Fruit fly (Drosophila melanogaster): Measurements from ENCODE around the gene CRAT.
A peak's percentile ranks its signal among the peaks of the same experiment; 100 is the strongest.

The CRAT gene

DNA sequence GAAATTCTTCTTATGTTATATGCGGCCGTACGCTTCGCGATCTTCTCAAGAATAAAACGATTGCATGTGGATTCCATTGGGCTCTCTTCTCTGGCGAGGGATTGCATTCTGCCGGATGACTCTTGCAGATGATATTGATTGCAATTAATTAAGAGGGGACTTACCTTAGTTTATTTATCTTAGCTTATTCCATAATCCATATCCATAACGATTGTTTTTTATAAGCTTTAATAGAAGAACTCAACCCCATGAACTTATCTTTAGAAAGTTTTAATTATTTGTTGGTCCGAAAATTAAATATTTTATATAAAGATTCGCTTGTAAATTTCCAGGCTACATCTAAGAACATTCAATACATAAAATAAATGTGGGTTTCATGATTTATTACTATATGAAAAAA lies at the start of gene CRAT:
Gene CRAT, minus strand, starts transcription at position 101 of the 400 bp plus-strand sequence.
- TF ChIP-seq tj (GFP tag; optimal IDR thresholded peaks at IDR 0.05) (no peak), kay (GFP tag; ENCODE audit: borderline replicate concordance) (no peak), CG14711 (tag; optimal IDR thresholded peaks at IDR 0.05) (no peak), Mnt (GFP tag; optimal IDR thresholded peaks at IDR 0.05) (no peak), CG7045 (GFP tag; optimal IDR thresholded peaks at IDR 0.05) (no peak), CG7101 (tag; optimal IDR thresholded peaks at IDR 0.05) (no peak), CG11617 (GFP tag; optimal IDR thresholded peaks at IDR 0.05) (no peak), bab1 (GFP tag; optimal IDR thresholded peaks at IDR 0.05) (no peak), pad (GFP tag; optimal IDR thresholded peaks at IDR 0.05) (no peak), Crg-1 (GFP tag; optimal IDR thresholded peaks at IDR 0.05) (no peak)

DNA sequence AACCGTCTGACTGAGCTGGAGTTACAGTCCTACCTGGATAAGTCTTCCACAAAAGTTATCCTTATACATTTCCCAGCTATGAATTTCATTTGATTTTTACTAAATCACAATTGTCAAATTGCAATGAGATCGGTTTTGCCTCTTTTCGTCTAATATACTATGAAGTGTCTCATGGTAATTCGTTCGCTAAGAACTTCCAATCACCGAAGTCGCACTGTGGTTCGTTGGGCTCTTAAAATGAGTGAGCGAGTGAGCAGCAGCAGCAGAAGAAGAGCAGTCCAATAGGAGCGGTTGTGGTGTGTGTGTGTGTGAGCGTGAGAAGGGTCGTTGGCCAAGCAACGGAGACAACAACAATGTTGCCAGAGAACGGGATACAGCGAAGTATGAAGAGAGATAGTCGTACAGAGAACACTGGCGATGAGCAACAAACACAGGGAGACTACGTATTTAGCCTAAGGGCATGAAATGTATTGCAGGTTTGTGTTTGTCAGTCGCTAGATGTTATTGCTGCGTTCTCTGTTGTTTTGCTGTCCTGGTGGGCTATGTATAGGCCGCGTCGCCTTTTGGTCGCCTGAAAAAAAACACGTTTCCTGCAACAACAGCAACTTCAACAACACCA lies 48.2 kb upstream of the CRAT start:
- peak; percentile 33 for TF ChIP-seq CG12768 (GFP tag; optimal IDR thresholded peaks at IDR 0.05)
- no peak for TF ChIP-seq Crg-1 (GFP tag; optimal IDR thresholded peaks at IDR 0.05)
- peak; percentile 78 for TF ChIP-seq Hr96 (GFP tag; optimal IDR thresholded peaks at IDR 0.05)
- TF ChIP-seq cic (GFP tag; optimal IDR thresholded peaks at IDR 0.05) = no peak
- TF ChIP-seq CG5204 (GFP tag; optimal IDR thresholded peaks at IDR 0.05) = no peak
- TF ChIP-seq cnc (optimal IDR thresholded peaks at IDR 0.05) = no peak
- no peak for TF ChIP-seq ovo (GFP tag; optimal IDR thresholded peaks at IDR 0.05)
- peak; percentile 63 for TF ChIP-seq CG7101 (tag; optimal IDR thresholded peaks at IDR 0.05)
- peak; percentile 42 for TF ChIP-seq toe (GFP tag; optimal IDR thresholded peaks at IDR 0.05)
- no peak for TF ChIP-seq Mnt (GFP tag; optimal IDR thresholded peaks at IDR 0.05)
- TF ChIP-seq pad (GFP tag; optimal IDR thresholded peaks at IDR 0.05) = peak; percentile 5
- no peak for TF ChIP-seq tj (GFP tag; optimal IDR thresholded peaks at IDR 0.05)
- TF ChIP-seq CG1620 (GFP tag; optimal IDR thresholded peaks at IDR 0.05) = peak; percentile 5
- TF ChIP-seq Clk (GFP tag; optimal IDR thresholded peaks at IDR 0.05) = no peak
- peak; percentile 11 for TF ChIP-seq CG11617 (GFP tag; optimal IDR thresholded peaks at IDR 0.05)
- TF ChIP-seq CG14711 (tag; optimal IDR thresholded peaks at IDR 0.05) = peak; percentile 36
- TF ChIP-seq CG7045 (GFP tag; optimal IDR thresholded peaks at IDR 0.05) = peak; percentile 39
- TF ChIP-seq CG33017 (tag; optimal IDR thresholded peaks at IDR 0.05) = peak; percentile 52
- no peak for TF ChIP-seq kay (GFP tag; ENCODE audit: borderline replicate concordance)
- peak; percentile 59 for TF ChIP-seq bab1 (GFP tag; optimal IDR thresholded peaks at IDR 0.05)

- TF ChIP-seq tj (GFP tag; optimal IDR thresholded peaks at IDR 0.05) (peak; percentile 52), pad (GFP tag; optimal IDR thresholded peaks at IDR 0.05) (no peak), ovo (GFP tag; optimal IDR thresholded peaks at IDR 0.05) (peak; percentile 18)
Measured at dm6 chr3R:6423128-6423527, 47.3 kb upstream of the CRAT start.

DNA sequence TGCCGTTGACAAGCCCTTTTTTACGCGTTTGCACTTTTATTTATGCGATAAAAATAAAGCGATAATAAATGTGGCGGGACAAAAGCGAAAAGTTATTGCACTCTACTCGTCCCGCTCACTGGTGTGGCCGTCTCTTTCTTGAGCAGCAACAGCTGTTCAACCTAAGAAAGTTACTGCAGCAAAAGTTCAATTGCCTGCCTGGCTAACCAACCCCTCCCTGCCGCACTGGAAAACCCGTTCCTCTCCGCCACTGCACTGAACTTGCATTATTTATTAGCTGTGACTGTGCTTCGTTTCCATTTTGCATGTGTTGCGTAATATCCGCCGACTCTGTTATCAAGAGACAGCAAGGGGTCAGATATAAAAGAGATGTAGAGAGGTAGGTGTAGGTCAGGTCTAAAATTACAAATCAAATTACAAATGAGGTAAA lies 45.9 kb upstream of the CRAT start:
- no peak for TF ChIP-seq Crg-1 (GFP tag; optimal IDR thresholded peaks at IDR 0.05)
- TF ChIP-seq tj (GFP tag; optimal IDR thresholded peaks at IDR 0.05) = peak; percentile 80
- TF ChIP-seq ovo (GFP tag; optimal IDR thresholded peaks at IDR 0.05) = no peak
- TF ChIP-seq toe (GFP tag; optimal IDR thresholded peaks at IDR 0.05) = no peak
- TF ChIP-seq CG33017 (tag; optimal IDR thresholded peaks at IDR 0.05) = no peak
- TF ChIP-seq pad (GFP tag; optimal IDR thresholded peaks at IDR 0.05) = no peak
- TF ChIP-seq cic (GFP tag; optimal IDR thresholded peaks at IDR 0.05) = peak; percentile 62
- TF ChIP-seq CG12768 (GFP tag; optimal IDR thresholded peaks at IDR 0.05) = peak; percentile 11

DNA sequence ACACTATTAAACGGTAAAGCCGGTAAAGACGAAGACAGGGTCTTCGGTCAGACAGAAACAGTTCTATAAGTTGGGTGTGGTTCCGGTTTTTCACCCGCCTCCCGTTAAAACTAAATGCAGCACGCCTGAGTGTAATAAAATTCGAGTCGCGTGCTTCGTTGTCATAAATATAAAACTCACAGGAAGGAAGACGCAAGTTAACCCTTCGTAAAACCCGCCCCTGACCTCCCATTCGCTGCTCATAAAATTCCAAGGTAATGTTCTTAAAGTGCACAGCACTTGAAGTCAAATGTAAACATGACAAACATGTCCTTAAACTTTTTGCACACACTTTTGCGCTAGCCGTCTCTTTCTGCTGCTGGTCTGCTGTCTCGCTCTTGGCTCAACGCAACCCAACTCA lies 45.4 kb upstream of the CRAT start:
- TF ChIP-seq CG14711 (tag; optimal IDR thresholded peaks at IDR 0.05) (no peak), CG11617 (GFP tag; optimal IDR thresholded peaks at IDR 0.05) (no peak), tj (GFP tag; optimal IDR thresholded peaks at IDR 0.05) (no peak), CG33017 (tag; optimal IDR thresholded peaks at IDR 0.05) (no peak), kay (GFP tag; ENCODE audit: borderline replicate concordance) (no peak), CG1620 (GFP tag; optimal IDR thresholded peaks at IDR 0.05) (no peak), CG5204 (GFP tag; optimal IDR thresholded peaks at IDR 0.05) (no peak), cic (GFP tag; optimal IDR thresholded peaks at IDR 0.05) (no peak), Mnt (GFP tag; optimal IDR thresholded peaks at IDR 0.05) (no peak), Crg-1 (GFP tag; optimal IDR thresholded peaks at IDR 0.05) (no peak), CG7101 (tag; optimal IDR thresholded peaks at IDR 0.05) (no peak), toe (GFP tag; optimal IDR thresholded peaks at IDR 0.05) (no peak), bab1 (GFP tag; optimal IDR thresholded peaks at IDR 0.05) (no peak), pad (GFP tag; optimal IDR thresholded peaks at IDR 0.05) (no peak), Hr96 (GFP tag; optimal IDR thresholded peaks at IDR 0.05) (no peak), cnc (optimal IDR thresholded peaks at IDR 0.05) (no peak), Clk (GFP tag; optimal IDR thresholded peaks at IDR 0.05) (no peak)

- TF ChIP-seq bab1 (GFP tag; optimal IDR thresholded peaks at IDR 0.05) = no peak
- TF ChIP-seq Clk (GFP tag; optimal IDR thresholded peaks at IDR 0.05) = no peak
- peak; percentile 35 for TF ChIP-seq CG12768 (GFP tag; optimal IDR thresholded peaks at IDR 0.05)
- no peak for TF ChIP-seq CG1620 (GFP tag; optimal IDR thresholded peaks at IDR 0.05)
- TF ChIP-seq pad (GFP tag; optimal IDR thresholded peaks at IDR 0.05) = no peak
- no peak for TF ChIP-seq CG7045 (GFP tag; optimal IDR thresholded peaks at IDR 0.05)
- TF ChIP-seq kay (GFP tag; ENCODE audit: borderline replicate concordance) = no peak
- TF ChIP-seq CG11617 (GFP tag; optimal IDR thresholded peaks at IDR 0.05) = no peak
- TF ChIP-seq CG33017 (tag; optimal IDR thresholded peaks at IDR 0.05) = no peak
- TF ChIP-seq tj (GFP tag; optimal IDR thresholded peaks at IDR 0.05) = peak; percentile 9
- no peak for TF ChIP-seq Crg-1 (GFP tag; optimal IDR thresholded peaks at IDR 0.05)
- no peak for TF ChIP-seq ovo (GFP tag; optimal IDR thresholded peaks at IDR 0.05)
- no peak for TF ChIP-seq cic (GFP tag; optimal IDR thresholded peaks at IDR 0.05)
Measured at dm6 chr3R:6419942-6420341, 44.1 kb upstream of the CRAT start.
